Fruit fly (Drosophila melanogaster) whole organism, wandering third instar larva: Measurements from ENCODE around the gene CG14269.

ENCODE experiments used
- Abd-B ChIP-seq: fragments of >200 bp; optimal IDR thresholded peaks from 2 replicates; lab custom pipeline; 2017; ENCODE audit warnings: missing biosample characterization, missing genetic modification characterization
- CG32264 ChIP-seq: fragments of 200-800 bp; sonication (Bioruptor generic); optimal IDR thresholded peaks from 2 replicates; lab custom pipeline; 2016; ENCODE audit warnings: missing biosample characterization, missing genetic modification characterization
- CG9705 ChIP-seq: fragments of 200-800 bp; sonication (Bioruptor generic); optimal IDR thresholded peaks from 2 replicates; lab custom pipeline; 2018; ENCODE audit warnings: missing biosample characterization, mild to moderate bottlenecking, missing genetic modification characterization
- CrebA ChIP-seq: fragments of 200-800 bp; sonication (Bioruptor generic); optimal IDR thresholded peaks from 2 replicates; lab custom pipeline; 2016; ENCODE audit warnings: missing biosample characterization, mild to moderate bottlenecking, missing genetic modification characterization, borderline replicate concordance
- Dfd ChIP-seq: fragments of >200 bp; optimal IDR thresholded peaks from 2 replicates; lab custom pipeline; 2017; ENCODE audit warnings: missing biosample characterization, missing genetic modification characterization
- Dif ChIP-seq: fragments of 200-275, 200-300 bp; sonication (Bioruptor generic); optimal IDR thresholded peaks from 2 replicates; lab custom pipeline; 2018; ENCODE audit warnings: missing biosample characterization, missing genetic modification characterization; ENCODE audit not compliant: partially characterized antibody
- GATAd ChIP-seq: sonication (Bioruptor generic); optimal IDR thresholded peaks from 2 replicates; lab custom pipeline; 2016; ENCODE audit warnings: missing biosample characterization, missing genetic modification characterization
- HLH106 ChIP-seq: fragments of 200-800 bp; optimal IDR thresholded peaks from 3 replicates; lab custom pipeline; 2019; ENCODE audit warnings: missing biosample characterization, mild to moderate bottlenecking, missing genetic modification characterization, moderate library complexity
- Hnf4 ChIP-seq: fragments of 200-800 bp; sonication (Bioruptor generic); optimal IDR thresholded peaks from 2 replicates; lab custom pipeline; 2016; ENCODE audit warnings: missing biosample characterization, mild to moderate bottlenecking, missing genetic modification characterization
- Hr78 ChIP-seq: fragments of >200 bp; optimal IDR thresholded peaks from 2 replicates; lab custom pipeline; 2017; ENCODE audit warnings: missing biosample characterization, missing genetic modification characterization
- Hr83 ChIP-seq: fragments of 200-300 bp; sonication (Bioruptor generic); optimal IDR thresholded peaks from 2 replicates; lab custom pipeline; 2016; ENCODE audit warnings: missing biosample characterization, mild to moderate bottlenecking, missing genetic modification characterization, moderate library complexity; ENCODE audit not compliant: poor library complexity, severe bottlenecking
- Jra ChIP-seq: sonication (Bioruptor generic); optimal IDR thresholded peaks from 2 replicates; lab custom pipeline; 2016; ENCODE audit warnings: missing biosample characterization, missing genetic modification characterization
- Mio ChIP-seq: sonication (Bioruptor generic); optimal IDR thresholded peaks from 2 replicates; lab custom pipeline; 2016; ENCODE audit warnings: missing biosample characterization, missing genetic modification characterization
- Myc ChIP-seq: fragments of >200 bp; optimal IDR thresholded peaks from 2 replicates; lab custom pipeline; 2017
- N ChIP-seq: fragments of >200 bp; optimal IDR thresholded peaks from 2 replicates; lab custom pipeline; 2018; ENCODE audit warnings: missing biosample characterization, missing external identifiers, missing genetic modification characterization
- OdsH ChIP-seq: fragments of 200-800 bp; sonication (Bioruptor generic); optimal IDR thresholded peaks from 2 replicates; lab custom pipeline; 2016; ENCODE audit warnings: missing biosample characterization, mild to moderate bottlenecking, missing genetic modification characterization
- Rel ChIP-seq, 2 experiments: fragments of 200-800 bp; sonication (Bioruptor generic) in 1 of 2; optimal IDR thresholded peaks; 2 replicates in 1 of 2; 3 replicates in 1 of 2; lab custom pipeline; 2016 to 2019; ENCODE audit warnings: mild to moderate bottlenecking in 2 of 2, missing biosample characterization in 2 of 2, missing genetic modification characterization in 2 of 2, moderate library complexity in 1 of 2
- Sp1 ChIP-seq: fragments of 200-800 bp; sonication (Bioruptor generic); optimal IDR thresholded peaks from 3 replicates; lab custom pipeline; 2019; ENCODE audit warnings: missing biosample characterization, mild to moderate bottlenecking, missing genetic modification characterization, moderate library complexity
- Vsx2 ChIP-seq: fragments of 200-300, 225-300 bp; sonication (Bioruptor generic); optimal IDR thresholded peaks from 2 replicates; lab custom pipeline; 2018; ENCODE audit warnings: missing biosample characterization, missing genetic modification characterization; ENCODE audit not compliant: partially characterized antibody
- br ChIP-seq: fragments of 200-800 bp; sonication (Bioruptor generic); optimal IDR thresholded peaks from 2 replicates; lab custom pipeline; 2016; ENCODE audit warnings: missing biosample characterization, missing genetic modification characterization
- brk ChIP-seq: fragments of 200-800 bp; sonication (Bioruptor generic); optimal IDR thresholded peaks from 2 replicates; lab custom pipeline; 2016; ENCODE audit warnings: missing biosample characterization, mild to moderate bottlenecking, missing genetic modification characterization
- dl ChIP-seq, 2 experiments: fragments of 175-275, 200-275 bp in 1 of 2; fragments of 200-275 bp in 1 of 2; sonication (Bioruptor generic); optimal IDR thresholded peaks; lab custom pipeline; 2018; ENCODE audit warnings: mild to moderate bottlenecking in 2 of 2, missing biosample characterization in 2 of 2, missing genetic modification characterization in 2 of 2, moderate library complexity in 2 of 2; ENCODE audit not compliant: partially characterized antibody in 2 of 2, insufficient read depth in 1 of 2
- dmrt93B ChIP-seq: fragments of 200-800 bp; sonication (Bioruptor generic); optimal IDR thresholded peaks from 2 replicates; lab custom pipeline; 2018; ENCODE audit warnings: missing biosample characterization, mild to moderate bottlenecking, missing genetic modification characterization
- dsf ChIP-seq: sonication (Bioruptor generic); optimal IDR thresholded peaks from 2 replicates; lab custom pipeline; 2016; ENCODE audit warnings: missing biosample characterization, missing genetic modification characterization, borderline replicate concordance
- ey ChIP-seq: fragments of 200-800 bp; sonication (Bioruptor generic); optimal IDR thresholded peaks from 2 replicates; lab custom pipeline; 2016; ENCODE audit warnings: missing biosample characterization, missing genetic modification characterization
- foxo ChIP-seq, 2 experiments: fragments of 200-800 bp; sonication (Bioruptor generic); optimal IDR thresholded peaks; 2 replicates in 1 of 2; 3 replicates in 1 of 2; lab custom pipeline; 2016 to 2017; ENCODE audit warnings: missing biosample characterization in 2 of 2, missing genetic modification characterization in 2 of 2
- fru ChIP-seq: fragments of 200-800 bp; sonication (Bioruptor generic); optimal IDR thresholded peaks from 3 replicates; lab custom pipeline; 2016; ENCODE audit warnings: missing biosample characterization, mild to moderate bottlenecking, missing genetic modification characterization
- h ChIP-seq: fragments of 200-800 bp; sonication (Bioruptor generic); optimal IDR thresholded peaks from 3 replicates; lab custom pipeline; 2016; ENCODE audit warnings: missing biosample characterization, mild to moderate bottlenecking, missing genetic modification characterization
- jim ChIP-seq: fragments of 175-275, 200-325 bp; sonication (Bioruptor generic); optimal IDR thresholded peaks from 2 replicates; lab custom pipeline; 2016; ENCODE audit warnings: missing biosample characterization, mild to moderate bottlenecking, missing genetic modification characterization
- lola ChIP-seq: fragments of >200 bp; optimal IDR thresholded peaks from 2 replicates; lab custom pipeline; 2017; ENCODE audit warnings: missing biosample characterization, missing genetic modification characterization
- pan ChIP-seq: fragments of >200 bp; optimal IDR thresholded peaks from 2 replicates; lab custom pipeline; 2017
- psq ChIP-seq: fragments of 200-800 bp; sonication (Bioruptor generic); optimal IDR thresholded peaks from 3 replicates; lab custom pipeline; 2017; ENCODE audit warnings: missing biosample characterization, mild to moderate bottlenecking, missing genetic modification characterization, moderate library complexity
- rgr ChIP-seq: fragments of 200-800 bp; sonication (Bioruptor generic); optimal IDR thresholded peaks from 3 replicates; lab custom pipeline; 2016; ENCODE audit warnings: missing biosample characterization, mild to moderate bottlenecking, missing genetic modification characterization
- sage ChIP-seq: fragments of 200-800 bp; sonication (Bioruptor generic); optimal IDR thresholded peaks from 2 replicates; lab custom pipeline; 2016; ENCODE audit warnings: missing biosample characterization, mild to moderate bottlenecking, missing genetic modification characterization
- sv ChIP-seq: fragments of 200-800 bp; sonication (Bioruptor generic); optimal IDR thresholded peaks from 3 replicates; lab custom pipeline; 2016; ENCODE audit warnings: missing biosample characterization, missing genetic modification characterization
- tai ChIP-seq: sonication (Bioruptor generic); optimal IDR thresholded peaks from 2 replicates; lab custom pipeline; 2016; ENCODE audit warnings: missing biosample characterization, missing genetic modification characterization
- usp ChIP-seq: fragments of >200 bp; optimal IDR thresholded peaks from 2 replicates; lab custom pipeline; 2017; ENCODE audit warnings: missing biosample characterization, missing genetic modification characterization
- woc ChIP-seq: sonication (Bioruptor generic); optimal IDR thresholded peaks from 2 replicates; lab custom pipeline; 2016; ENCODE audit warnings: missing biosample characterization, mild to moderate bottlenecking, missing genetic modification characterization

Gene CG14269

dm6 chrX:3398576-3399277 lies 36.9 kb downstream of the CG14269 start:
- TF ChIP-seq brk, result no peak
- no peak for TF ChIP-seq dsf (GFP tag; lab: Kevin White, UChicago)
- no peak for TF ChIP-seq GATAd (GFP tag; lab: Kevin White, UChicago)
- TF ChIP-seq Dfd, result peak; percentile 36
- TF ChIP-seq woc (GFP tag; lab: Kevin White, UChicago), result no peak
- no peak for TF ChIP-seq Hr78 (GFP tag; lab: Kevin White, UChicago)

dm6 chrX:3396837-3397495 lies 38.6 kb downstream of the CG14269 start:
- no peak for TF ChIP-seq CG9705 (GFP tag; lab: Kevin White, UChicago)
- no peak for TF ChIP-seq Hr78 (GFP tag; lab: Kevin White, UChicago)
- TF ChIP-seq usp (GFP tag; lab: Kevin White, UChicago), result no peak
- TF ChIP-seq Hr83 (GFP tag; lab: Kevin White, UChicago), result no peak
- TF ChIP-seq h (GFP tag; lab: Kevin White, UChicago), result no peak
- no peak for TF ChIP-seq sv (GFP tag; lab: Kevin White, UChicago)
- TF ChIP-seq Dif (GFP tag; lab: Kevin White, UChicago), result no peak
- no peak for TF ChIP-seq CG32264 (GFP tag; lab: Kevin White, UChicago)

- TF ChIP-seq Rel (GFP tag; optimal IDR thresholded peaks at IDR 0.05; lab: Kevin White, UChicago) (no peak), Rel (tag; optimal IDR thresholded peaks at IDR 0.05; lab: Kevin White, UChicago) (no peak), jim (no peak), Sp1 (GFP tag; lab: Kevin White, UChicago) (no peak), CG32264 (GFP tag; lab: Kevin White, UChicago) (no peak), foxo (GFP tag; optimal IDR thresholded peaks at IDR 0.05; lab: Kevin White, UChicago) (no peak), Dfd (no peak)
Observed at dm6 chrX:3394144-3394543, 41.5 kb downstream of the CG14269 start.

- TF ChIP-seq h (GFP tag; lab: Kevin White, UChicago), result peak; percentile 67
- peak; percentile 52 for TF ChIP-seq br
- no peak for TF ChIP-seq Rel (GFP tag; optimal IDR thresholded peaks at IDR 0.05; lab: Kevin White, UChicago)
- peak; percentile 10 for TF ChIP-seq Rel (tag; optimal IDR thresholded peaks at IDR 0.05; lab: Kevin White, UChicago)
- no peak for TF ChIP-seq CG32264 (GFP tag; lab: Kevin White, UChicago)
- TF ChIP-seq brk, result no peak
- peak; percentile 34 for TF ChIP-seq dmrt93B (GFP tag; lab: Kevin White, UChicago)
- no peak for TF ChIP-seq Hr78 (GFP tag; lab: Kevin White, UChicago)
- TF ChIP-seq ey (GFP tag; lab: Kevin White, UChicago), result peak; percentile 66
- peak; percentile 62 for TF ChIP-seq psq (GFP tag; lab: Kevin White, UChicago)
- TF ChIP-seq Hr83 (GFP tag; lab: Kevin White, UChicago), result no peak
- TF ChIP-seq sv (GFP tag; lab: Kevin White, UChicago), result no peak
- TF ChIP-seq dl (GFP tag; optimal IDR thresholded peaks at IDR 0.05; lab: Kevin White, UChicago; ENCODE audit: insufficient read depth in 1 of 2, partially characterized antibody in 2 of 2), result no peak
- TF ChIP-seq HLH106, result peak; percentile 57
- TF ChIP-seq usp (GFP tag; lab: Kevin White, UChicago), result no peak
- no peak for TF ChIP-seq pan (lab: Kevin White, UChicago)
- TF ChIP-seq Jra, result peak; percentile 5
- TF ChIP-seq OdsH, result peak; percentile 61
- TF ChIP-seq rgr (GFP tag; lab: Kevin White, UChicago), result peak; percentile 69
- TF ChIP-seq sage (GFP tag; lab: Kevin White, UChicago), result no peak
- TF ChIP-seq tai (GFP tag; lab: Kevin White, UChicago), result no peak
- no peak for TF ChIP-seq CrebA (GFP tag; lab: Kevin White, UChicago)
- TF ChIP-seq CG9705 (GFP tag; lab: Kevin White, UChicago), result peak; percentile 39
- peak; percentile 3 for TF ChIP-seq Dfd
- no peak for TF ChIP-seq Abd-B (GFP tag; lab: Kevin White, UChicago)
- no peak for TF ChIP-seq Vsx2 (GFP tag; lab: Kevin White, UChicago)
- TF ChIP-seq Mio (GFP tag; lab: Kevin White, UChicago), result no peak
- TF ChIP-seq woc (GFP tag; lab: Kevin White, UChicago), result peak; percentile 65
- TF ChIP-seq fru (GFP tag; lab: Kevin White, UChicago), result peak; percentile 70
- peak in 1 of 2 experiments; percentile 67 for TF ChIP-seq foxo (GFP tag; optimal IDR thresholded peaks at IDR 0.05; lab: Kevin White, UChicago)
- no peak for TF ChIP-seq Myc (lab: Kevin White, UChicago)
- TF ChIP-seq Hnf4 (GFP tag; lab: Kevin White, UChicago), result peak; percentile 40
- TF ChIP-seq Sp1 (GFP tag; lab: Kevin White, UChicago), result peak; percentile 48
- TF ChIP-seq jim, result no peak
- no peak for TF ChIP-seq lola (GFP tag; lab: Kevin White, UChicago)
- TF ChIP-seq dsf (GFP tag; lab: Kevin White, UChicago), result no peak
- no peak for TF ChIP-seq Dif (GFP tag; lab: Kevin White, UChicago)
- TF ChIP-seq GATAd (GFP tag; lab: Kevin White, UChicago), result no peak
- no peak for TF ChIP-seq N (GFP tag; lab: Kevin White, UChicago)
Observed at dm6 chrX:3389861-3390260, 45.7 kb downstream of the CG14269 start.
